Worm (Caenorhabditis elegans): ENCODE results near the gene sri-69.

- TF ChIP-seq W03F9.2 (tag; optimal IDR thresholded peaks at IDR 0.05) = no peak
- TF ChIP-seq dao-5 (tag; optimal IDR thresholded peaks at IDR 0.05) = no peak
Observed at ce11 chrV:17019690-17020089, 11.5 kb upstream of the sri-69 start, which contains the start of gene F49H6.17.

All from whole organism, L4/young adult.